Worm (Caenorhabditis elegans) whole organism, L4 larva: ENCODE data around the gene abhd-3.1.

ENCODE experiments used
- D1046.2 ChIP-seq: fragments of 200-800 bp; sonication (Bioruptor generic); IDR thresholded peaks from 2 replicates; pipeline ENCODE4 v1.3.6; 2022; ENCODE audit warnings: missing genetic modification characterization, missing compliant biosample characterization
- F26F4.8 ChIP-seq: fragments of 200-800 bp; sonication (Bioruptor generic); conservative IDR thresholded peaks from 2 replicates; pipeline ENCODE4 v1.3.6; 2022; ENCODE audit warnings: missing genetic modification characterization, missing compliant biosample characterization
- F44E2.7 ChIP-seq: fragments of 200-800 bp; sonication (Bioruptor generic); IDR thresholded peaks from 2 replicates; pipeline ENCODE4 v2.1.2; 2022; ENCODE audit warnings: missing genetic modification characterization, missing compliant biosample characterization
- F49E8.2 ChIP-seq: sonication (generic microtip); optimal IDR thresholded peaks from 2 replicates; lab custom pipeline; 2016; ENCODE audit warnings: missing compliant biosample characterization, mild to moderate bottlenecking, missing genetic modification characterization, borderline replicate concordance
- T20F7.1 ChIP-seq: fragments of 200-800 bp; sonication (Bioruptor generic); optimal IDR thresholded peaks from 2 replicates; lab custom pipeline; 2018; ENCODE audit warnings: mild to moderate bottlenecking, missing genetic modification characterization, missing compliant biosample characterization
- Y48G9A.11 ChIP-seq: fragments of 200-800 bp; sonication (Bioruptor generic); IDR thresholded peaks from 2 replicates; pipeline ENCODE4 v1.3.6; 2022; ENCODE audit warnings: missing genetic modification reagents, missing genetic modification characterization, missing compliant biosample characterization
- Y5F2A.4 ChIP-seq: fragments of 200-800 bp; sonication (Bioruptor generic); optimal IDR thresholded peaks from 2 replicates; lab custom pipeline; 2018; ENCODE audit warnings: mild to moderate bottlenecking, missing genetic modification characterization, missing compliant biosample characterization
- Y75B8A.6 ChIP-seq: fragments of 200-800 bp; sonication (Bioruptor generic); IDR thresholded peaks from 2 replicates; pipeline ENCODE4 v1.3.6; 2022; ENCODE audit warnings: missing genetic modification reagents, missing genetic modification characterization, missing compliant biosample characterization
- ZK546.5 ChIP-seq, 2 experiments: sonication (generic microtip); optimal IDR thresholded peaks; 2 replicates each; lab custom pipeline; 2017; ENCODE audit warnings: missing biosample characterization in 2 of 2, missing genetic modification characterization in 2 of 2
- aly-2 ChIP-seq: sonication (generic microtip); optimal IDR thresholded peaks from 2 replicates; lab custom pipeline; 2018; ENCODE audit warnings: missing biosample characterization, missing genetic modification characterization
- ceh-62 ChIP-seq: sonication (generic microtip); optimal IDR thresholded peaks from 2 replicates; lab custom pipeline; 2017; ENCODE audit warnings: missing biosample characterization, missing genetic modification characterization
- ceh-82 ChIP-seq: sonication (generic microtip); optimal IDR thresholded peaks from 2 replicates; lab custom pipeline; 2017; ENCODE audit warnings: missing biosample characterization, missing genetic modification characterization
- ces-1 ChIP-seq: fragments of 150-350 bp; sonication (generic microtip); optimal IDR thresholded peaks from 4 replicates; lab custom pipeline; 2014; ENCODE audit warnings: missing biosample characterization, missing genetic modification reagents, missing genetic modification characterization
- daf-16 ChIP-seq, 3 experiments: sonication (generic microtip); optimal IDR thresholded peaks; 2 replicates each; lab custom pipeline; 2016 to 2017; ENCODE audit warnings: missing genetic modification characterization in 3 of 3, missing genetic modification reagents in 3 of 3, mild to moderate bottlenecking in 2 of 3, missing compliant biosample characterization in 2 of 3, missing biosample characterization in 1 of 3, moderate library complexity in 1 of 3
- daf-8 ChIP-seq: fragments of 200-800 bp; sonication (Bioruptor generic); IDR thresholded peaks from 2 replicates; pipeline ENCODE4 v1.3.6; 2022; ENCODE audit warnings: missing genetic modification characterization, missing compliant biosample characterization
- dmd-6 ChIP-seq: fragments of 200-800 bp; sonication (Bioruptor generic); IDR thresholded peaks from 2 replicates; pipeline ENCODE4 v1.3.6; 2022; ENCODE audit warnings: missing genetic modification reagents, missing genetic modification characterization, missing compliant biosample characterization
- dmd-8 ChIP-seq: fragments of 200-800 bp; sonication (Bioruptor generic); IDR thresholded peaks from 2 replicates; pipeline ENCODE4 v1.3.6; 2022; ENCODE audit warnings: missing genetic modification characterization, missing compliant biosample characterization
- dmd-9 ChIP-seq: fragments of 200-800 bp; sonication (Bioruptor generic); IDR thresholded peaks from 2 replicates; pipeline ENCODE4 v1.3.6; 2022; ENCODE audit warnings: missing genetic modification reagents, missing genetic modification characterization, missing compliant biosample characterization
- egl-27 ChIP-seq: sonication (generic microtip); optimal IDR thresholded peaks from 3 replicates; lab custom pipeline; 2017; ENCODE audit warnings: missing biosample characterization, missing genetic modification reagents, missing genetic modification characterization
- hlh-11 ChIP-seq: fragments of 200-800 bp; sonication (Bioruptor generic); optimal IDR thresholded peaks from 2 replicates; lab custom pipeline; 2018; ENCODE audit warnings: mild to moderate bottlenecking, missing genetic modification characterization, missing compliant biosample characterization
- hmg-1.1 ChIP-seq: fragments of 200-800 bp; sonication (Bioruptor generic); IDR thresholded peaks from 2 replicates; pipeline ENCODE4 v1.3.6; 2022; ENCODE audit warnings: missing genetic modification reagents, missing genetic modification characterization, missing compliant biosample characterization
- jun-1 ChIP-seq: fragments of 150-350 bp; optimal IDR thresholded peaks from 2 replicates; lab custom pipeline; 2014; ENCODE audit warnings: missing biosample characterization, missing genetic modification reagents, missing genetic modification characterization
- lin-1 ChIP-seq: fragments of 200-800 bp; sonication (Bioruptor generic); IDR thresholded peaks from 2 replicates; pipeline ENCODE4 v1.3.6; 2022; ENCODE audit warnings: missing genetic modification reagents, missing genetic modification characterization, missing compliant biosample characterization
- lin-39 ChIP-seq: fragments of 150-350 bp; optimal IDR thresholded peaks from 2 replicates; lab custom pipeline; 2014; ENCODE audit warnings: missing biosample characterization, missing genetic modification reagents, missing genetic modification characterization
- madf-5 ChIP-seq, 2 experiments: fragments of 200-800 bp; sonication (Bioruptor generic); IDR thresholded peaks; 2 replicates each; pipeline ENCODE4 v1.3.6; 2022; ENCODE audit warnings: missing compliant biosample characterization in 2 of 2, missing genetic modification characterization in 2 of 2
- mdt-29 ChIP-seq: fragments of 200-800 bp; sonication (Bioruptor generic); IDR thresholded peaks from 2 replicates; pipeline ENCODE4 v1.3.6; 2022; ENCODE audit warnings: missing genetic modification reagents, missing genetic modification characterization, missing compliant biosample characterization
- mep-1 ChIP-seq: fragments of 150-350 bp; sonication (generic microtip); optimal IDR thresholded peaks from 3 replicates; lab custom pipeline; 2014; ENCODE audit warnings: missing biosample characterization, missing genetic modification characterization
- mes-2 ChIP-seq: sonication (generic microtip); optimal IDR thresholded peaks from 2 replicates; lab custom pipeline; 2016; ENCODE audit warnings: missing genotype, mild to moderate bottlenecking, missing genetic modification characterization, missing compliant biosample characterization; ENCODE audit not compliant: poor library complexity, severe bottlenecking
- nhr-41 ChIP-seq: fragments of 200-800 bp; sonication (Bioruptor generic); IDR thresholded peaks from 2 replicates; pipeline ENCODE4 v1.3.6; 2022; ENCODE audit warnings: missing genetic modification reagents, missing genetic modification characterization, missing compliant biosample characterization
- nhr-76 ChIP-seq: fragments of 150-350 bp; optimal IDR thresholded peaks from 2 replicates; lab custom pipeline; 2014; ENCODE audit warnings: missing biosample characterization, missing genetic modification characterization
- nhr-77 ChIP-seq: fragments of 150-350 bp; optimal IDR thresholded peaks from 2 replicates; lab custom pipeline; 2014; ENCODE audit warnings: missing biosample characterization, missing genetic modification characterization
- php-3 ChIP-seq: fragments of 200-800 bp; sonication (Bioruptor generic); IDR thresholded peaks from 2 replicates; pipeline ENCODE4 v1.3.6; 2022; ENCODE audit warnings: missing genetic modification reagents, missing genetic modification characterization, missing compliant biosample characterization
- pqm-1 ChIP-seq: sonication (generic microtip); optimal IDR thresholded peaks from 2 replicates; lab custom pipeline; 2017; ENCODE audit warnings: missing biosample characterization, missing genetic modification characterization
- saeg-2 ChIP-seq: fragments of 200-800 bp; sonication (Bioruptor generic); IDR thresholded peaks from 2 replicates; pipeline ENCODE4 v1.3.6; 2022; ENCODE audit warnings: missing genetic modification reagents, missing genetic modification characterization, missing compliant biosample characterization
- set-16 ChIP-seq: fragments of 200-800 bp; sonication (Bioruptor generic); IDR thresholded peaks from 2 replicates; pipeline ENCODE4 v1.3.6; 2022; ENCODE audit warnings: missing genetic modification reagents, missing genetic modification characterization, missing compliant biosample characterization
- snpc-4 ChIP-seq: fragments of 150-350 bp; optimal IDR thresholded peaks from 2 replicates; lab custom pipeline; 2014; ENCODE audit warnings: missing biosample characterization, missing genetic modification characterization
- spr-1 ChIP-seq: sonication (generic microtip); optimal IDR thresholded peaks from 2 replicates; lab custom pipeline; 2016; ENCODE audit warnings: mild to moderate bottlenecking, missing genetic modification characterization, missing compliant biosample characterization
- tra-1 ChIP-seq: fragments of 200-800 bp; sonication (Bioruptor generic); IDR thresholded peaks from 2 replicates; pipeline ENCODE4 v1.3.6; 2022; ENCODE audit warnings: missing genetic modification reagents, missing genetic modification characterization, missing compliant biosample characterization
- unc-130 ChIP-seq: sonication (generic microtip); optimal IDR thresholded peaks from 2 replicates; lab custom pipeline; 2016; ENCODE audit warnings: missing genetic modification reagents, missing genetic modification characterization, missing compliant biosample characterization
- unc-62 ChIP-seq, 3 experiments: fragments of 150-350 bp in 1 of 3; sonication (generic microtip); optimal IDR thresholded peaks in 2 of 3; peaks in 1 of 3; 1 replicate in 1 of 3; 2 replicates in 2 of 3; lab custom pipeline; 2014 to 2017; ENCODE audit warnings: missing biosample characterization in 3 of 3, missing genetic modification characterization in 3 of 3, missing genetic modification reagents in 3 of 3, missing genotype in 1 of 3
- zag-1 ChIP-seq: fragments of 150-350 bp; optimal IDR thresholded peaks from 2 replicates; lab custom pipeline; 2014; ENCODE audit warnings: missing biosample characterization, missing genetic modification characterization

abhd-3.1 gene

ce11 chrV:19987684-19988083, 32.4 kb downstream of the abhd-3.1 start, which contains the start of gene sri-67:
sri-67 (plus strand) TSS chrV:19987984.
- no peak for TF ChIP-seq dmd-9 (GFP tag; lab: Robert Waterston, UW)
- no peak for TF ChIP-seq nhr-41 (GFP tag; lab: Robert Waterston, UW)
- TF ChIP-seq ceh-62: no peak
- no peak for TF ChIP-seq Y48G9A.11 (GFP tag; lab: Robert Waterston, UW)
- TF ChIP-seq jun-1 (tag; lab: Kevin White, UChicago): no peak

- TF ChIP-seq tra-1 (GFP tag; lab: Robert Waterston, UW) (no peak), pqm-1 (no peak), ceh-82 (no peak), ZK546.5 (tag; optimal IDR thresholded peaks at IDR 0.05; lab: Kevin White, UChicago) (no peak), zag-1 (tag; lab: Kevin White, UChicago) (no peak), dmd-6 (GFP tag; lab: Robert Waterston, UW) (no peak), daf-8 (GFP tag; lab: Robert Waterston, UW) (no peak), spr-1 (tag; lab: Kevin White, UChicago) (no peak), madf-5 (GFP tag; IDR thresholded peaks at IDR 0.05; lab: Robert Waterston, UW) (no peak), T20F7.1 (GFP tag; lab: Kevin White, UChicago) (no peak), aly-2 (tag; lab: Kevin White, UChicago) (no peak), unc-130 (GFP tag; lab: Kevin White, UChicago) (no peak), dmd-9 (GFP tag; lab: Robert Waterston, UW) (no peak)
Measured at ce11 chrV:19994093-19994492, 38.8 kb downstream of the abhd-3.1 start, which contains the start of gene Y60A3A.25. Y60A3A.25 (minus strand) TSS chrV:19994193.

ce11 chrV:19994665-19995064, 39.4 kb downstream of the abhd-3.1 start:
- TF ChIP-seq D1046.2 (no peak), unc-62 (GFP tag; optimal IDR thresholded peaks at IDR 0.05 in 1 of 2; lab: Kevin White, UChicago) (peak in 1 of 2 experiments; percentile 27), unc-62 (tag; optimal IDR thresholded peaks at IDR 0.05; lab: Kevin White, UChicago) (no peak), hlh-11 (no peak), mep-1 (tag; lab: Kevin White, UChicago) (no peak), ceh-82 (no peak), daf-16 (GFP tag; optimal IDR thresholded peaks at IDR 0.05; lab: Kevin White, UChicago) (no peak), daf-16 (tag; optimal IDR thresholded peaks at IDR 0.05; lab: Kevin White, UChicago) (peak; percentile 64), T20F7.1 (GFP tag; lab: Kevin White, UChicago) (no peak), nhr-77 (tag; lab: Kevin White, UChicago) (no peak), pqm-1 (peak; percentile 77), F26F4.8 (GFP tag; lab: Robert Waterston, UW) (no peak), dmd-8 (GFP tag; lab: Robert Waterston, UW) (no peak)

- TF ChIP-seq set-16 (GFP tag; lab: Robert Waterston, UW) (peak; percentile 83), nhr-76 (no peak), hmg-1.1 (GFP tag; lab: Robert Waterston, UW) (0 out of 2 replicates have a peak, but pooled peaks have one; percentile 10)
Measured at ce11 chrV:19997481-19997880, 42.2 kb downstream of the abhd-3.1 start.

- TF ChIP-seq mdt-29 (GFP tag; lab: Robert Waterston, UW): no peak
- no peak for TF ChIP-seq Y75B8A.6 (GFP tag; lab: Robert Waterston, UW)
- TF ChIP-seq egl-27 (tag; lab: Kevin White, UChicago): no peak
- TF ChIP-seq php-3 (GFP tag; lab: Robert Waterston, UW): 0 out of 2 replicates have a peak, but pooled peaks have one; percentile 14
- no peak for TF ChIP-seq dmd-6 (GFP tag; lab: Robert Waterston, UW)
- TF ChIP-seq lin-39 (tag; lab: Kevin White, UChicago): no peak
- no peak for TF ChIP-seq F49E8.2 (tag; lab: Kevin White, UChicago)
- no peak for TF ChIP-seq mes-2
- 0 out of 2 replicates have a peak, but pooled peaks have one; percentile 44 for TF ChIP-seq dmd-8 (GFP tag; lab: Robert Waterston, UW)
- TF ChIP-seq F44E2.7 (GFP tag; lab: Robert Waterston, UW): peak; percentile 79; the same call in 1 of the 2 replicates
- no peak for TF ChIP-seq Y5F2A.4
- no peak for TF ChIP-seq ces-1
- TF ChIP-seq unc-62 (GFP tag; optimal IDR thresholded peaks at IDR 0.05 in 1 of 2; lab: Kevin White, UChicago): peak in 1 of 2 experiments; percentile 70
- TF ChIP-seq unc-62 (tag; optimal IDR thresholded peaks at IDR 0.05; lab: Kevin White, UChicago): no peak
- no peak for TF ChIP-seq saeg-2 (GFP tag; lab: Robert Waterston, UW)
- TF ChIP-seq daf-16 (GFP tag; optimal IDR thresholded peaks at IDR 0.05; lab: Kevin White, UChicago): no peak
- no peak for TF ChIP-seq daf-16 (tag; optimal IDR thresholded peaks at IDR 0.05; lab: Kevin White, UChicago)
- no peak for TF ChIP-seq lin-1 (GFP tag; lab: Robert Waterston, UW)
- no peak for TF ChIP-seq snpc-4 (tag; lab: Kevin White, UChicago)
Measured at ce11 chrV:19998203-19998836, 43.0 kb downstream of the abhd-3.1 start.
